Fruit fly (Drosophila melanogaster): Measurements from ENCODE around the gene Dnaaf5.
A peak's percentile ranks its signal among the peaks of the same experiment; 100 is the strongest.

The Dnaaf5 gene

dm6 chr3R:14315912-14316444, 45.6 kb downstream of the Dnaaf5 start, which contains the start of gene Set8 (continued):
- TF ChIP-seq pita (GFP tag; optimal IDR thresholded peaks at IDR 0.05) (no peak), ro (GFP tag; IDR thresholded peaks at IDR 0.05) (no peak), CG30020 (tag; optimal IDR thresholded peaks at IDR 0.05) (no peak), crc (GFP tag; optimal IDR thresholded peaks at IDR 0.05) (no peak), Spps (tag; optimal IDR thresholded peaks at IDR 0.05) (no peak), Myb (GFP tag; optimal IDR thresholded peaks at IDR 0.05) (peak; percentile 6), croc (GFP tag; conservative IDR thresholded peaks at IDR 0.05) (no peak), Lpt (GFP tag; optimal IDR thresholded peaks at IDR 0.05) (no peak), CG17328 (GFP tag; IDR thresholded peaks at IDR 0.05) (no peak), Xbp1 (GFP tag; optimal IDR thresholded peaks at IDR 0.05) (no peak), CG12071 (GFP tag; optimal IDR thresholded peaks at IDR 0.05) (no peak), CG11504 (tag; optimal IDR thresholded peaks at IDR 0.05) (no peak), repo (GFP tag; optimal IDR thresholded peaks at IDR 0.05) (no peak), C15 (GFP tag; IDR thresholded peaks at IDR 0.05) (no peak), CG4424 (GFP tag; optimal IDR thresholded peaks at IDR 0.05) (no peak), dmrt11E (tag; optimal IDR thresholded peaks at IDR 0.05) (no peak), CG11093 (GFP tag; IDR thresholded peaks at IDR 0.05) (no peak), exex (tag; optimal IDR thresholded peaks at IDR 0.05) (no peak), CG11398 (GFP tag; optimal IDR thresholded peaks at IDR 0.05) (no peak), stc (GFP tag; IDR thresholded peaks at IDR 0.05) (no peak), CG31388 (GFP tag; optimal IDR thresholded peaks at IDR 0.05) (no peak), CG1792 (GFP tag; optimal IDR thresholded peaks at IDR 0.05) (no peak), CG3726 (GFP tag; IDR thresholded peaks at IDR 0.05) (no peak), CG30403 (GFP tag; optimal IDR thresholded peaks at IDR 0.05) (peak; percentile 1), Fer3 (tag; optimal IDR thresholded peaks at IDR 0.05) (no peak), Dip3 (GFP tag; optimal IDR thresholded peaks at IDR 0.05) (no peak), CG2129 (GFP tag; IDR thresholded peaks at IDR 0.05; ENCODE audit: partially characterized antibody) (no peak), CG13287 (GFP tag; IDR thresholded peaks at IDR 0.05; ENCODE audit: partially characterized antibody) (peak; percentile 57; the same call in 1 of the 2 replicates), CG8359 (GFP tag; optimal IDR thresholded peaks at IDR 0.05; ENCODE audit: borderline replicate concordance) (no peak), CG6765 (GFP tag; optimal IDR thresholded peaks at IDR 0.05) (no peak), HHEX (GFP tag; optimal IDR thresholded peaks at IDR 0.05) (no peak), CG7556 (GFP tag; optimal IDR thresholded peaks at IDR 0.05) (no peak), insv (GFP tag; optimal IDR thresholded peaks at IDR 0.05) (peak in 1 of 2 experiments; percentile 7), crp (GFP tag; optimal IDR thresholded peaks at IDR 0.05) (no peak), aop (GFP tag; IDR thresholded peaks at IDR 0.05) (no peak), Bdp1 (GFP tag; optimal IDR thresholded peaks at IDR 0.05) (no peak), BEAF-32 (GFP tag; optimal IDR thresholded peaks at IDR 0.05) (peak; percentile 41), tio (GFP tag; optimal IDR thresholded peaks at IDR 0.05) (no peak), hkb (optimal IDR thresholded peaks at IDR 0.05) (no peak), hkb (GFP tag; IDR thresholded peaks at IDR 0.05) (no peak), CG1233 (GFP tag; optimal IDR thresholded peaks at IDR 0.05) (no peak), ATbp (GFP tag; optimal IDR thresholded peaks at IDR 0.05) (no peak), run (tag; optimal IDR thresholded peaks at IDR 0.05) (no peak), ind (GFP tag; optimal IDR thresholded peaks at IDR 0.05) (no peak), CG9215 (GFP tag; IDR thresholded peaks at IDR 0.05) (no peak), Asciz (GFP tag; optimal IDR thresholded peaks at IDR 0.05) (no peak), lbe (GFP tag; optimal IDR thresholded peaks at IDR 0.05) (no peak), Rfx (GFP tag; IDR thresholded peaks at IDR 0.05) (no peak), pan (optimal IDR thresholded peaks at IDR 0.05) (no peak), pan (GFP tag; optimal IDR thresholded peaks at IDR 0.05 in 1 of 2, IDR thresholded peaks at IDR 0.05 in 1 of 2) (no peak), CG4854 (GFP tag; optimal IDR thresholded peaks at IDR 0.05) (no peak), CG3065 (GFP tag; optimal IDR thresholded peaks at IDR 0.05) (no peak)
